Worm (Caenorhabditis elegans): ENCODE results near the gene nhr-291.
A peak's percentile ranks its signal among the peaks of the same experiment; 100 is the strongest.

The nhr-291 gene

ce11 chrV:15290995-15291394 lies 27.8 kb upstream of the nhr-291 start, which contains the start of gene cyp-34A2:
Gene cyp-34A2, minus strand, starts transcription at chrV:15291095.
- TF ChIP-seq tbx-37 (GFP tag; conservative IDR thresholded peaks at IDR 0.05) (no peak), ceh-13 (GFP tag; optimal IDR thresholded peaks at IDR 0.05) (no peak), ets-7 (tag; optimal IDR thresholded peaks at IDR 0.05) (no peak), tbx-11 (GFP tag; IDR thresholded peaks at IDR 0.05) (no peak), tra-4 (tag; optimal IDR thresholded peaks at IDR 0.05) (no peak), hmg-4 (GFP tag; optimal IDR thresholded peaks at IDR 0.05) (no peak), B0310.2 (tag; optimal IDR thresholded peaks at IDR 0.05) (no peak), F13C5.2 (tag; optimal IDR thresholded peaks at IDR 0.05) (no peak), ceh-36 (tag; optimal IDR thresholded peaks at IDR 0.05) (no peak), flt-1 (GFP tag; IDR thresholded peaks at IDR 0.05) (no peak), pes-1 (GFP tag; IDR thresholded peaks at IDR 0.05) (no peak), hmbx-1 (tag; optimal IDR thresholded peaks at IDR 0.05) (no peak), sea-1 (GFP tag; conservative IDR thresholded peaks at IDR 0.05) (no peak), ama-1 (optimal IDR thresholded peaks at IDR 0.05) (no peak), scrt-1 (GFP tag; IDR thresholded peaks at IDR 0.05) (no peak), hnd-1 (tag; optimal IDR thresholded peaks at IDR 0.05) (no peak), aly-1 (tag; optimal IDR thresholded peaks at IDR 0.05) (no peak)

- TF ChIP-seq tbx-11 (GFP tag; IDR thresholded peaks at IDR 0.05) (no peak), hnd-1 (tag; optimal IDR thresholded peaks at IDR 0.05) (no peak), tra-4 (tag; optimal IDR thresholded peaks at IDR 0.05) (no peak), ceh-36 (tag; optimal IDR thresholded peaks at IDR 0.05) (no peak), ets-7 (tag; optimal IDR thresholded peaks at IDR 0.05) (no peak), hmg-4 (GFP tag; optimal IDR thresholded peaks at IDR 0.05) (no peak), ceh-13 (GFP tag; optimal IDR thresholded peaks at IDR 0.05) (no peak), B0310.2 (tag; optimal IDR thresholded peaks at IDR 0.05) (no peak), flt-1 (GFP tag; IDR thresholded peaks at IDR 0.05) (no peak), aly-1 (tag; optimal IDR thresholded peaks at IDR 0.05) (no peak), tbx-37 (GFP tag; conservative IDR thresholded peaks at IDR 0.05) (no peak)
Observed at ce11 chrV:15293865-15294264, 24.9 kb upstream of the nhr-291 start, which contains the start of gene str-96. Gene str-96, minus strand, starts transcription at chrV:15293965.

ce11 chrV:15295436-15295835 lies 23.3 kb upstream of the nhr-291 start:
- TF ChIP-seq pes-1 (GFP tag; IDR thresholded peaks at IDR 0.05) (peak; percentile 54; the same call in 1 of the 2 replicates), flt-1 (GFP tag; IDR thresholded peaks at IDR 0.05) (peak; percentile 15; the same call in 1 of the 2 replicates)

ce11 chrV:15298597-15298996 lies 20.2 kb upstream of the nhr-291 start, which contains the start of gene cpr-3:
Gene cpr-3, minus strand, starts transcription at chrV:15298700.
- TF ChIP-seq flt-1 (GFP tag; IDR thresholded peaks at IDR 0.05) (no peak), F13C5.2 (tag; optimal IDR thresholded peaks at IDR 0.05) (no peak), ama-1 (optimal IDR thresholded peaks at IDR 0.05) (no peak), tbx-11 (GFP tag; IDR thresholded peaks at IDR 0.05) (no peak), sea-1 (GFP tag; conservative IDR thresholded peaks at IDR 0.05) (no peak), pes-1 (GFP tag; IDR thresholded peaks at IDR 0.05) (no peak)

- TF ChIP-seq hmg-4 (GFP tag; optimal IDR thresholded peaks at IDR 0.05) (no peak), ceh-13 (GFP tag; optimal IDR thresholded peaks at IDR 0.05) (no peak), aly-1 (tag; optimal IDR thresholded peaks at IDR 0.05) (no peak), sea-1 (GFP tag; conservative IDR thresholded peaks at IDR 0.05) (no peak), flt-1 (GFP tag; IDR thresholded peaks at IDR 0.05) (no peak), tbx-11 (GFP tag; IDR thresholded peaks at IDR 0.05) (no peak), ets-7 (tag; optimal IDR thresholded peaks at IDR 0.05) (no peak), F13C5.2 (tag; optimal IDR thresholded peaks at IDR 0.05) (no peak), hmbx-1 (tag; optimal IDR thresholded peaks at IDR 0.05) (no peak), ceh-36 (tag; optimal IDR thresholded peaks at IDR 0.05) (no peak), pes-1 (GFP tag; IDR thresholded peaks at IDR 0.05) (no peak), tra-4 (tag; optimal IDR thresholded peaks at IDR 0.05) (no peak), tbx-37 (GFP tag; conservative IDR thresholded peaks at IDR 0.05) (no peak), hnd-1 (tag; optimal IDR thresholded peaks at IDR 0.05) (no peak)
Observed at ce11 chrV:15303625-15304024, 15.1 kb upstream of the nhr-291 start, which contains the start of gene srx-48. Gene srx-48, minus strand, starts transcription at chrV:15303725.

ce11 chrV:15305502-15305901 lies 13.3 kb upstream of the nhr-291 start, which contains the start of gene T26H8.5:
Gene T26H8.5, minus strand, starts transcription at chrV:15305602.
- no peak for TF ChIP-seq ceh-36 (tag; optimal IDR thresholded peaks at IDR 0.05)
- TF ChIP-seq ama-1 (optimal IDR thresholded peaks at IDR 0.05): no peak
- no peak for TF ChIP-seq flt-1 (GFP tag; IDR thresholded peaks at IDR 0.05)
- no peak for TF ChIP-seq ets-7 (tag; optimal IDR thresholded peaks at IDR 0.05)
- TF ChIP-seq hmbx-1 (tag; optimal IDR thresholded peaks at IDR 0.05): no peak
- no peak for TF ChIP-seq F13C5.2 (tag; optimal IDR thresholded peaks at IDR 0.05)
- TF ChIP-seq tbx-11 (GFP tag; IDR thresholded peaks at IDR 0.05): no peak
- TF ChIP-seq scrt-1 (GFP tag; IDR thresholded peaks at IDR 0.05): no peak
- TF ChIP-seq tbx-37 (GFP tag; conservative IDR thresholded peaks at IDR 0.05): no peak
- no peak for TF ChIP-seq B0310.2 (tag; optimal IDR thresholded peaks at IDR 0.05)

ce11 chrV:15306745-15307144 lies 12.0 kb upstream of the nhr-291 start, which contains the start of gene T26H8.4:
Gene T26H8.4, minus strand, starts transcription at chrV:15306845.
- TF ChIP-seq ceh-36 (tag; optimal IDR thresholded peaks at IDR 0.05) (no peak), tbx-11 (GFP tag; IDR thresholded peaks at IDR 0.05) (no peak), hmg-4 (GFP tag; optimal IDR thresholded peaks at IDR 0.05) (no peak), aly-1 (tag; optimal IDR thresholded peaks at IDR 0.05) (no peak), sea-1 (GFP tag; conservative IDR thresholded peaks at IDR 0.05) (no peak), pes-1 (GFP tag; IDR thresholded peaks at IDR 0.05) (no peak), ama-1 (optimal IDR thresholded peaks at IDR 0.05) (no peak), tra-4 (tag; optimal IDR thresholded peaks at IDR 0.05) (no peak), hmbx-1 (tag; optimal IDR thresholded peaks at IDR 0.05) (no peak)

- TF ChIP-seq tbx-11 (GFP tag; IDR thresholded peaks at IDR 0.05): no peak
- no peak for TF ChIP-seq tra-4 (tag; optimal IDR thresholded peaks at IDR 0.05)
- no peak for TF ChIP-seq hmbx-1 (tag; optimal IDR thresholded peaks at IDR 0.05)
- no peak for TF ChIP-seq pes-1 (GFP tag; IDR thresholded peaks at IDR 0.05)
- no peak for TF ChIP-seq aly-1 (tag; optimal IDR thresholded peaks at IDR 0.05)
- TF ChIP-seq ceh-36 (tag; optimal IDR thresholded peaks at IDR 0.05): no peak
- TF ChIP-seq hmg-4 (GFP tag; optimal IDR thresholded peaks at IDR 0.05): no peak
- TF ChIP-seq B0310.2 (tag; optimal IDR thresholded peaks at IDR 0.05): no peak
- TF ChIP-seq ama-1 (optimal IDR thresholded peaks at IDR 0.05): no peak
- TF ChIP-seq hnd-1 (tag; optimal IDR thresholded peaks at IDR 0.05): no peak
- no peak for TF ChIP-seq scrt-1 (GFP tag; IDR thresholded peaks at IDR 0.05)
- TF ChIP-seq flt-1 (GFP tag; IDR thresholded peaks at IDR 0.05): no peak
- TF ChIP-seq ceh-13 (GFP tag; optimal IDR thresholded peaks at IDR 0.05): no peak
- TF ChIP-seq ets-7 (tag; optimal IDR thresholded peaks at IDR 0.05): no peak
- TF ChIP-seq tbx-37 (GFP tag; conservative IDR thresholded peaks at IDR 0.05): no peak
- no peak for TF ChIP-seq F13C5.2 (tag; optimal IDR thresholded peaks at IDR 0.05)
- no peak for TF ChIP-seq sea-1 (GFP tag; conservative IDR thresholded peaks at IDR 0.05)
Observed at ce11 chrV:15309011-15309410, 9.8 kb upstream of the nhr-291 start, which contains the start of gene srz-10. Gene srz-10, minus strand, starts transcription at chrV:15309098.

Measured in whole organism, early embryonic.